Fruit fly (Drosophila melanogaster): ENCODE measurements around the gene Cp15.

Gene Cp15

DNA sequence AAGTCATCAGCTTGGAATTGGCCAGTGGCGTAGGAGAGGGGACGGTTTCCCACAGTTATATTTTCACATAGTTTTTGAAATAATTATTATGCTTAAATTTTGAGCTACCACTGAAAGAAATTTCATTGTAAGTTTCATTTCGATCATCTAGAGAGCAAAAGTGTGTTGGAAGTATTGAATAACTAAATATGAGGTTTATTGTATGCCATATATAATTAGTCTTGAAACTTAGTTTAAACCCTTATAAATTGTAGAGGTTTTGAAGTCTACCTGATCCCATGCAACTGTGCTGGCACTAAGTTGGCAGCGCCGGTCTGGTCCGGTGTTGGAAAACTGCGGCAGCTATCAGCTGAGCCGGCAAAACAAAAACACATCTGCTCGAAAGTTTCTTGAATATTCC lies 7.1 kb upstream of the Cp15 start, which contains the start of the genes CG32022 and CG6511 (continued):
- TF ChIP-seq Max (GFP tag; optimal IDR thresholded peaks at IDR 0.05), result peak; percentile 94
- TF ChIP-seq CG4360 (GFP tag; IDR thresholded peaks at IDR 0.05), result peak; percentile 55
- peak; percentile 94 for TF ChIP-seq CG15601 (tag; optimal IDR thresholded peaks at IDR 0.05)
- TF ChIP-seq CG3995 (GFP tag; optimal IDR thresholded peaks at IDR 0.05), result peak; percentile 83
- TF ChIP-seq Hr39 (optimal IDR thresholded peaks at IDR 0.05), result peak; percentile 55
- peak; percentile 85 for TF ChIP-seq CG16779 (GFP tag; IDR thresholded peaks at IDR 0.05)
- TF ChIP-seq Xrp1 (GFP tag; IDR thresholded peaks at IDR 0.05), result peak; percentile 96
- TF ChIP-seq CG7271 (tag; optimal IDR thresholded peaks at IDR 0.05), result peak; percentile 86
- peak; percentile 95 for TF ChIP-seq CG12104 (GFP tag; optimal IDR thresholded peaks at IDR 0.05)
- TF ChIP-seq Hand (GFP tag; optimal IDR thresholded peaks at IDR 0.05), result peak; percentile 91
- no peak for TF ChIP-seq hth (optimal IDR thresholded peaks at IDR 0.05)
- peak; percentile 96 for TF ChIP-seq CG33557 (GFP tag; optimal IDR thresholded peaks at IDR 0.05)
- TF ChIP-seq mld (GFP tag; IDR thresholded peaks at IDR 0.05; ENCODE audit: partially characterized antibody), result no peak
- TF ChIP-seq CG8944 (GFP tag; optimal IDR thresholded peaks at IDR 0.05), result peak; percentile 97
- TF ChIP-seq CG8924 (tag; optimal IDR thresholded peaks at IDR 0.05), result peak; percentile 96
- TF ChIP-seq CG15696 (tag; optimal IDR thresholded peaks at IDR 0.05), result peak; percentile 98
- peak; percentile 95 for TF ChIP-seq NK7.1 (GFP tag; optimal IDR thresholded peaks at IDR 0.05)
- peak; percentile 96 for TF ChIP-seq CG12744 (GFP tag; optimal IDR thresholded peaks at IDR 0.05)
- TF ChIP-seq CG4617 (GFP tag; optimal IDR thresholded peaks at IDR 0.05; ENCODE audit: borderline replicate concordance), result peak; percentile 96
- TF ChIP-seq ERR (GFP tag; optimal IDR thresholded peaks at IDR 0.05), result peak; percentile 93
- peak; percentile 76 for TF ChIP-seq CkIIα-i1 (GFP tag; IDR thresholded peaks at IDR 0.05)
- peak; percentile 98 for TF ChIP-seq chn (GFP tag; optimal IDR thresholded peaks at IDR 0.05)
- TF ChIP-seq CG10431 (GFP tag; optimal IDR thresholded peaks at IDR 0.05), result peak; percentile 96
- TF ChIP-seq CG11093 (GFP tag; IDR thresholded peaks at IDR 0.05), result peak; percentile 97; the same call in 2 of the 3 replicates
- peak; percentile 97 for TF ChIP-seq CG18619 (GFP tag; optimal IDR thresholded peaks at IDR 0.05)
- peak; percentile 78 for TF ChIP-seq CG7928 (GFP tag; optimal IDR thresholded peaks at IDR 0.05)
- TF ChIP-seq repo (GFP tag; optimal IDR thresholded peaks at IDR 0.05), result peak; percentile 92
- peak; percentile 96 for TF ChIP-seq fd96Cb (tag; optimal IDR thresholded peaks at IDR 0.05)
- TF ChIP-seq H15 (GFP tag; IDR thresholded peaks at IDR 0.05), result peak; percentile 95
- no peak for TF ChIP-seq CG7963 (GFP tag; IDR thresholded peaks at IDR 0.05; ENCODE audit: partially characterized antibody)
- peak; percentile 96 for TF ChIP-seq twi (tag; optimal IDR thresholded peaks at IDR 0.05)
- peak; percentile 95 for TF ChIP-seq CG10366 (GFP tag; IDR thresholded peaks at IDR 0.05)
- TF ChIP-seq CHES-1-like (GFP tag; optimal IDR thresholded peaks at IDR 0.05), result peak; percentile 98
- peak; percentile 95 for TF ChIP-seq CG11504 (tag; optimal IDR thresholded peaks at IDR 0.05)
- TF ChIP-seq NC2β (GFP tag; optimal IDR thresholded peaks at IDR 0.05), result peak; percentile 95
- peak; percentile 97 for TF ChIP-seq CG3281 (GFP tag; optimal IDR thresholded peaks at IDR 0.05)
- peak; percentile 97 for TF ChIP-seq CG34422 (GFP tag; IDR thresholded peaks at IDR 0.05)
- TF ChIP-seq ftz-f1 (GFP tag; optimal IDR thresholded peaks at IDR 0.05), result peak; percentile 77
- TF ChIP-seq CG3065 (GFP tag; optimal IDR thresholded peaks at IDR 0.05), result peak; percentile 92
- peak; percentile 96 for TF ChIP-seq dmrt11E (tag; optimal IDR thresholded peaks at IDR 0.05)
- peak; percentile 96 for TF ChIP-seq gro (GFP tag; optimal IDR thresholded peaks at IDR 0.05)
- peak; percentile 96 for TF ChIP-seq pb (GFP tag; optimal IDR thresholded peaks at IDR 0.05)
- TF ChIP-seq ewg (GFP tag; optimal IDR thresholded peaks at IDR 0.05), result peak; percentile 94
- peak; percentile 93 for TF ChIP-seq gsb-n (tag; optimal IDR thresholded peaks at IDR 0.05)
- peak; percentile 91 for TF ChIP-seq Bdp1 (GFP tag; optimal IDR thresholded peaks at IDR 0.05)
- TF ChIP-seq amos (GFP tag; IDR thresholded peaks at IDR 0.05; ENCODE audit: partially characterized antibody), result peak; percentile 31; the same call in 1 of the 2 replicates
- TF ChIP-seq CG5245 (GFP tag; optimal IDR thresholded peaks at IDR 0.05), result peak; percentile 91
- peak; percentile 86 for TF ChIP-seq Lhr (GFP tag; optimal IDR thresholded peaks at IDR 0.05)
- no peak for TF ChIP-seq Tbp (GFP tag; optimal IDR thresholded peaks at IDR 0.05)
- TF ChIP-seq CG14014 (GFP tag; IDR thresholded peaks at IDR 0.05), result peak; percentile 95
- peak; percentile 95 for TF ChIP-seq CG17359 (tag; optimal IDR thresholded peaks at IDR 0.05)

Data from whole organism, embryonic.